Worm (Caenorhabditis elegans): Measurements from ENCODE around the gene cri-2.
A peak's percentile ranks its signal among the peaks of the same experiment; 100 is the strongest.

Gene cri-2

DNA sequence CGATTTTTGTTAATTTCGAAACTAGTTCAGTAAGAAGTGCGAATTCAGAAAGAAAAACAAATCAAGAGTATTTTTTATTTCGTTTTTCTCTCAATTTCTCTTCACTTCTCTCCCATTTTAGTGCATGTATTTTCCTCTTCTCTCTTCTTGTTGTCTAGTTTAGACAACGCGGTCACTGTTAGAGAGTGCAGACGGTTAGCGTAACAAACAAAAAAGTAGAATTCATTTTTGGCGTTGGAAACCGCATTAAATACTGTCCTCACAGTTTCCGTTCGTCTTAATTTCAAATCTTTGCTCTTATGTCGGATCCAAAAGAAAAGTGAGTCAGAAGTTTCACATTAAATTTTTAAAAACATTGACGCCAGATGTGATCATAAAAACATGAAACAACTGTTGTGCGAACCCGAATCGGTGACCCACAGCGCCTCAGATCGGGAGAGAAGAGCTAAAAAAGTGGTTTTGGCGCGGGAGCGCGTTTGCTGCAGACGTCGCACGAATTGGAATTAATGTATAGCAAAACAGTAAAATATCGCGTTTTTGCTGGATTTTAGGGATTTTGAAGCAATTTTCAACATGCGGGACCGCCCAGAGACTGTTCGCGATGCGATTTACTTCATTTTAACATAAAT lies 22.6 kb upstream of the cri-2 start, which contains the start of gene srp-7 (continued):
- no peak for TF ChIP-seq lin-35 (GFP tag; optimal IDR thresholded peaks at IDR 0.05)
- no peak for TF ChIP-seq ztf-6 (GFP tag; IDR thresholded peaks at IDR 0.05)
- no peak for TF ChIP-seq F49E8.2 (tag; optimal IDR thresholded peaks at IDR 0.05; ENCODE audit: insufficient read depth)
- TF ChIP-seq ztf-26 (tag; optimal IDR thresholded peaks at IDR 0.05), result peak; percentile 26
- TF ChIP-seq Y79H2A.3 (GFP tag; conservative IDR thresholded peaks at IDR 0.05), result no peak
- TF ChIP-seq atf-7 (tag; optimal IDR thresholded peaks at IDR 0.05), result no peak
- no peak for TF ChIP-seq ztf-3 (GFP tag; optimal IDR thresholded peaks at IDR 0.05)
- TF ChIP-seq pbrm-1 (GFP tag; IDR thresholded peaks at IDR 0.05), result no peak
- TF ChIP-seq ztf-25 (GFP tag; IDR thresholded peaks at IDR 0.05), result 0 out of 2 replicates have a peak, but pooled peaks have one; percentile 44
- no peak for TF ChIP-seq zim-3 (tag; optimal IDR thresholded peaks at IDR 0.05)
- no peak for TF ChIP-seq ceh-40 (GFP tag; IDR thresholded peaks at IDR 0.05)
- TF ChIP-seq F23B12.7 (tag; optimal IDR thresholded peaks at IDR 0.05; ENCODE audit: insufficient read depth), result no peak
- no peak for TF ChIP-seq hsf-1 (GFP tag; IDR thresholded peaks at IDR 0.05)
- TF ChIP-seq nhr-27 (tag; optimal IDR thresholded peaks at IDR 0.05), result no peak
- TF ChIP-seq D2030.7 (GFP tag; IDR thresholded peaks at IDR 0.05), result peak; percentile 47; the same call in 1 of the 2 replicates
- no peak for TF ChIP-seq F52B5.7 (tag; optimal IDR thresholded peaks at IDR 0.05)
- no peak for TF ChIP-seq gei-17 (GFP tag; optimal IDR thresholded peaks at IDR 0.05)
- TF ChIP-seq K12H6.12 (tag; optimal IDR thresholded peaks at IDR 0.05), result no peak
- TF ChIP-seq nhr-90 (tag; optimal IDR thresholded peaks at IDR 0.05), result no peak
- no peak for TF ChIP-seq ama-1 (optimal IDR thresholded peaks at IDR 0.05)
- TF ChIP-seq ama-1 (GFP tag; optimal IDR thresholded peaks at IDR 0.05), result no peak
- peak; percentile 70; the same call in 1 of the 2 replicates for TF ChIP-seq hmg-1.2 (GFP tag; IDR thresholded peaks at IDR 0.05)
- no peak for TF ChIP-seq ceh-79 (tag; optimal IDR thresholded peaks at IDR 0.05)
- TF ChIP-seq Y53G8AR.9 (GFP tag; conservative IDR thresholded peaks at IDR 0.05), result no peak
- no peak for TF ChIP-seq rec-8 (tag; optimal IDR thresholded peaks at IDR 0.05)
- no peak for TF ChIP-seq ets-4 (GFP tag; optimal IDR thresholded peaks at IDR 0.05)
- TF ChIP-seq egrh-3 (GFP tag; IDR thresholded peaks at IDR 0.05), result peak; percentile 33; the same call in 1 of the 2 replicates
- no peak for TF ChIP-seq bed-2 (GFP tag; IDR thresholded peaks at IDR 0.05)
- TF ChIP-seq attf-5 (GFP tag; optimal IDR thresholded peaks at IDR 0.05), result no peak
- TF ChIP-seq let-607 (tag; optimal IDR thresholded peaks at IDR 0.05), result no peak
- no peak for TF ChIP-seq athp-1 (tag; optimal IDR thresholded peaks at IDR 0.05)
- peak; percentile 31 for TF ChIP-seq lin-40 (tag; optimal IDR thresholded peaks at IDR 0.05)
- TF ChIP-seq F39B2.1 (GFP tag; IDR thresholded peaks at IDR 0.05), result no peak
- TF ChIP-seq ceh-91 (GFP tag; IDR thresholded peaks at IDR 0.05), result no peak
- TF ChIP-seq ekl-4 (GFP tag; IDR thresholded peaks at IDR 0.05), result no peak
- no peak for TF ChIP-seq egl-44 (GFP tag; IDR thresholded peaks at IDR 0.05)
- no peak for TF ChIP-seq lsy-27 (tag; optimal IDR thresholded peaks at IDR 0.05; ENCODE audit: borderline replicate concordance, insufficient read depth)
- TF ChIP-seq ceh-58 (GFP tag; IDR thresholded peaks at IDR 0.05), result no peak
- no peak for TF ChIP-seq xnd-1 (tag; optimal IDR thresholded peaks at IDR 0.05)
- no peak for TF ChIP-seq zfh-2 (GFP tag; conservative IDR thresholded peaks at IDR 0.05)
- TF ChIP-seq tbx-9 (tag; optimal IDR thresholded peaks at IDR 0.05; ENCODE audit: borderline replicate concordance), result no peak
- no peak for TF ChIP-seq Y95B8A.8 (GFP tag; IDR thresholded peaks at IDR 0.05)
- no peak for TF ChIP-seq fkh-3 (tag; optimal IDR thresholded peaks at IDR 0.05)
- no peak for TF ChIP-seq snpc-1.3 (tag; optimal IDR thresholded peaks at IDR 0.05; ENCODE audit: insufficient read depth)
- TF ChIP-seq pha-4 (tag; optimal IDR thresholded peaks at IDR 0.05), result no peak
- peak; percentile 89 for TF ChIP-seq ceh-100 (GFP tag; IDR thresholded peaks at IDR 0.05)
- TF ChIP-seq madf-6 (GFP tag; IDR thresholded peaks at IDR 0.05), result 0 out of 2 replicates have a peak, but pooled peaks have one; percentile 28

All from whole organism, young adult.